Worm (Caenorhabditis elegans): ENCODE results near the gene fbf-2.

DNA sequence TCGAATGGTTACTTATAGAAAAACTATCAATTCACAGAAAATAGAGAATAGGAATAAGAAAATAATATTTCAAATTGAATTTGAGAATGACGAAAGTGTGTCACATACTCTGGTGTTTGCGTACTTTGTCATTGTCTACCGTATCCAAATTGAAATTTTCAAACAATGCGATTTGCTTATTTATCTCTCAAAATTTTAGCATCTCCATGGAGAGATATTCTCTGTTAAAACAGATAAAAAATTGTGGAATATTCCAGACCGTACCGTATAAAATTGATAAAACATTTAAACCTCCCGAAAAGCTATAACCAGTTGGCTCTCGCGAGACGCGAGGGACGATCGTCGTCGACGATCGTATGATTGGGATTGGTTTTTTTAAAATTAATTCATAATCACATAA lies 10.5 kb downstream of the fbf-2 start, which contains the start of gene fbf-1:
- no peak for TF ChIP-seq nhr-48 (tag; optimal IDR thresholded peaks at IDR 0.05)
- TF ChIP-seq lin-13 (GFP tag; optimal IDR thresholded peaks at IDR 0.05) = no peak

Measured in whole organism, L4 larva.